Fruit fly (Drosophila melanogaster) ovary, adult (tissue): ENCODE results near the gene alpha-Est5.
A peak's percentile ranks its signal among the peaks of the same experiment; 100 is the strongest.

ENCODE experiments used
- CG17801 ChIP-seq: fragments of 200-800 bp; optimal IDR thresholded peaks from 2 replicates; lab custom pipeline; 2019; ENCODE audit warnings: missing biosample characterization, mild to moderate bottlenecking, missing genetic modification characterization, moderate library complexity; ENCODE audit not compliant: partially characterized antibody

alpha-Est5 gene

dm6 chr3R:7515599-7516069 is 20.6 kb downstream of the alpha-Est5 start, which contains the start of gene alpha-Est8:
Gene alpha-Est8, minus strand, starts transcription at chr3R:7515670.
- TF ChIP-seq CG17801 (GFP tag; lab: Kevin White, UChicago) = peak; percentile 58

dm6 chr3R:7514232-7514863 is 21.8 kb downstream of the alpha-Est5 start:
- TF ChIP-seq CG17801 (GFP tag; lab: Kevin White, UChicago) = no peak

- peak; percentile 27 for TF ChIP-seq CG17801 (GFP tag; lab: Kevin White, UChicago)
These were observed 27.9 kb downstream of the alpha-Est5 start for dm6 chr3R:7508198-7508837.

- peak; percentile 20 for TF ChIP-seq CG17801 (GFP tag; lab: Kevin White, UChicago)
These were observed 29.7 kb downstream of the alpha-Est5 start for dm6 chr3R:7506314-7506988.

dm6 chr3R:7504989-7505761 is 31.0 kb downstream of the alpha-Est5 start, which contains the start of gene alpha-Est9:
Gene alpha-Est9, minus strand, starts transcription at chr3R:7505098.
- peak; percentile 27 for TF ChIP-seq CG17801 (GFP tag; lab: Kevin White, UChicago)

- TF ChIP-seq CG17801 (GFP tag; lab: Kevin White, UChicago) = no peak
These were observed 33.0 kb downstream of the alpha-Est5 start for dm6 chr3R:7503216-7503615.

dm6 chr3R:7502276-7502675 is 33.9 kb downstream of the alpha-Est5 start, which contains the start of gene Mics1:
Gene Mics1, minus strand, starts transcription at chr3R:7502376.
- TF ChIP-seq CG17801 (GFP tag; lab: Kevin White, UChicago) = no peak

dm6 chr3R:7500513-7500912 is 35.7 kb downstream of the alpha-Est5 start:
- TF ChIP-seq CG17801 (GFP tag; lab: Kevin White, UChicago) = no peak

- TF ChIP-seq CG17801 (GFP tag; lab: Kevin White, UChicago) = no peak
These were observed 36.7 kb downstream of the alpha-Est5 start for dm6 chr3R:7499488-7499887.

- TF ChIP-seq CG17801 (GFP tag; lab: Kevin White, UChicago) = peak; percentile 61
These were observed 38.7 kb downstream of the alpha-Est5 start for dm6 chr3R:7497488-7497887.

dm6 chr3R:7493745-7494144 is 42.4 kb downstream of the alpha-Est5 start, which contains the start of gene alpha-Est10:
Gene alpha-Est10, minus strand, starts transcription at chr3R:7493845.
- TF ChIP-seq CG17801 (GFP tag; lab: Kevin White, UChicago) = no peak

dm6 chr3R:7493171-7493570 is 43.0 kb downstream of the alpha-Est5 start, which contains the start of gene CG42656:
Gene CG42656, minus strand, starts transcription at chr3R:7493271.
- no peak for TF ChIP-seq CG17801 (GFP tag; lab: Kevin White, UChicago)

- TF ChIP-seq CG17801 (GFP tag; lab: Kevin White, UChicago) = no peak
These were observed 44.1 kb downstream of the alpha-Est5 start for dm6 chr3R:7492099-7492498.

- peak; percentile 60 for TF ChIP-seq CG17801 (GFP tag; lab: Kevin White, UChicago)
These were observed 44.7 kb downstream of the alpha-Est5 start for dm6 chr3R:7491453-7491853.
